Fruit fly (Drosophila melanogaster): ENCODE results near the gene Bre1.

- no peak for TF ChIP-seq CG8478 (optimal IDR thresholded peaks at IDR 0.05)
- TF ChIP-seq CTCF (optimal IDR thresholded peaks at IDR 0.05), result no peak
Measured at dm6 chr3L:5828684-5829083, 34.7 kb upstream of the Bre1 start.
